Worm (Caenorhabditis elegans): ENCODE results near the gene C27C12.1.

DNA sequence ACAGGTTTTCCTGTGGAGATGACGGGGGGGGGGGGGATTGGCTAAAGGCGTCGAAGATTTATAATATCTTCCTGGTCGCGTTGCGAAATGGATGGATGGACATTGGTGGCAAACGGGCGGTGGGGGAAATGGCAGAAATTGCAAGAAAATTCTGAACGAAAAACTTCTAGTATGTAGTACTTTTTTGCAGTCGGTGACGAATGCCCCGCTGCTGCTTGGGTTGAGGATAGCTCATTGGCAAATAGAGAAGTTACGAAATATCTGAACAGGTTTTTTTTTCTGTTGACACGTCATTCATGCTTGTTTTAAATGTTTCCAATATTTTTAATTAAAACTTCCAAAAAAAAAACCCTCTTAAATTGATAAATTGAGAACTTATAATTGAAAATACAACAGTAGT lies 34.1 kb downstream of the C27C12.1 start:
- TF ChIP-seq ceh-22 (tag; optimal IDR thresholded peaks at IDR 0.05): no peak
- TF ChIP-seq K09A11.1 (tag; optimal IDR thresholded peaks at IDR 0.05; ENCODE audit: insufficient read depth): no peak
- no peak for TF ChIP-seq unc-86 (tag; optimal IDR thresholded peaks at IDR 0.05)
- TF ChIP-seq tbx-7 (tag; optimal IDR thresholded peaks at IDR 0.05): no peak
- TF ChIP-seq ref-2 (tag; optimal IDR thresholded peaks at IDR 0.05): no peak
- TF ChIP-seq fkh-10 (GFP tag; optimal IDR thresholded peaks at IDR 0.05): no peak
- no peak for TF ChIP-seq ets-4 (tag; optimal IDR thresholded peaks at IDR 0.05)
- no peak for TF ChIP-seq dve-1 (tag; optimal IDR thresholded peaks at IDR 0.05)
- no peak for TF ChIP-seq ceh-18 (tag; optimal IDR thresholded peaks at IDR 0.05)
- TF ChIP-seq ama-1 (optimal IDR thresholded peaks at IDR 0.05): no peak
